Fruit fly (Drosophila melanogaster): ENCODE results near the gene CG13454.

Gene CG13454

dm6 chr3L:15519920-15520319, 3.1 kb upstream of the CG13454 start:
- TF ChIP-seq psq (optimal IDR thresholded peaks at IDR 0.05): no peak
- no peak for TF ChIP-seq h (optimal IDR thresholded peaks at IDR 0.05)
- TF ChIP-seq Sin3A (optimal IDR thresholded peaks at IDR 0.05): no peak
- TF ChIP-seq insv (optimal IDR thresholded peaks at IDR 0.05): no peak
- TF ChIP-seq ttk (optimal IDR thresholded peaks at IDR 0.05): no peak
- TF ChIP-seq Myc (optimal IDR thresholded peaks at IDR 0.05): no peak

dm6 chr3L:15519492-15519891, 2.6 kb upstream of the CG13454 start, which contains the start of gene mex1:
Gene mex1, minus strand, starts transcription at chr3L:15519592.
- TF ChIP-seq h (optimal IDR thresholded peaks at IDR 0.05) (no peak), psq (optimal IDR thresholded peaks at IDR 0.05) (no peak), ttk (optimal IDR thresholded peaks at IDR 0.05) (no peak), insv (optimal IDR thresholded peaks at IDR 0.05) (no peak), Myc (optimal IDR thresholded peaks at IDR 0.05) (no peak), Sin3A (optimal IDR thresholded peaks at IDR 0.05) (no peak)

dm6 chr3L:15518344-15518743, 1.5 kb upstream of the CG13454 start:
- TF ChIP-seq Sin3A (optimal IDR thresholded peaks at IDR 0.05) (no peak), insv (optimal IDR thresholded peaks at IDR 0.05) (no peak), Myc (optimal IDR thresholded peaks at IDR 0.05) (no peak), ttk (optimal IDR thresholded peaks at IDR 0.05) (no peak), h (optimal IDR thresholded peaks at IDR 0.05) (no peak), psq (optimal IDR thresholded peaks at IDR 0.05) (no peak)

- TF ChIP-seq ttk (optimal IDR thresholded peaks at IDR 0.05): no peak
- TF ChIP-seq insv (optimal IDR thresholded peaks at IDR 0.05): no peak
- TF ChIP-seq psq (optimal IDR thresholded peaks at IDR 0.05): no peak
- no peak for TF ChIP-seq h (optimal IDR thresholded peaks at IDR 0.05)
- no peak for TF ChIP-seq Myc (optimal IDR thresholded peaks at IDR 0.05)
- TF ChIP-seq Sin3A (optimal IDR thresholded peaks at IDR 0.05): no peak
Observed at dm6 chr3L:15517508-15517907, 652 bp upstream of the CG13454 start.

dm6 chr3L:15516440-15516839, 416 bp downstream of the CG13454 start:
- TF ChIP-seq h (optimal IDR thresholded peaks at IDR 0.05): no peak
- TF ChIP-seq psq (optimal IDR thresholded peaks at IDR 0.05): no peak
- no peak for TF ChIP-seq ttk (optimal IDR thresholded peaks at IDR 0.05)
- no peak for TF ChIP-seq Myc (optimal IDR thresholded peaks at IDR 0.05)
- no peak for TF ChIP-seq Sin3A (optimal IDR thresholded peaks at IDR 0.05)
- TF ChIP-seq insv (optimal IDR thresholded peaks at IDR 0.05): no peak

dm6 chr3L:15514814-15515495, 1.9 kb downstream of the CG13454 start:
- TF ChIP-seq psq (optimal IDR thresholded peaks at IDR 0.05): no peak

dm6 chr3L:15514405-15514804, 2.5 kb downstream of the CG13454 start:
- TF ChIP-seq psq (optimal IDR thresholded peaks at IDR 0.05): no peak
- no peak for TF ChIP-seq insv (optimal IDR thresholded peaks at IDR 0.05)
- no peak for TF ChIP-seq Myc (optimal IDR thresholded peaks at IDR 0.05)
- TF ChIP-seq h (optimal IDR thresholded peaks at IDR 0.05): no peak
- TF ChIP-seq ttk (optimal IDR thresholded peaks at IDR 0.05): no peak
- TF ChIP-seq Sin3A (optimal IDR thresholded peaks at IDR 0.05): no peak

dm6 chr3L:15513726-15514125, 3.1 kb downstream of the CG13454 start:
- TF ChIP-seq psq (optimal IDR thresholded peaks at IDR 0.05) (no peak), h (optimal IDR thresholded peaks at IDR 0.05) (no peak)

dm6 chr3L:15513264-15513663, 3.6 kb downstream of the CG13454 start:
- no peak for TF ChIP-seq Myc (optimal IDR thresholded peaks at IDR 0.05)

dm6 chr3L:15511688-15512250, 5.1 kb downstream of the CG13454 start:
- TF ChIP-seq psq (optimal IDR thresholded peaks at IDR 0.05): no peak
- no peak for TF ChIP-seq insv (optimal IDR thresholded peaks at IDR 0.05)
- TF ChIP-seq Myc (optimal IDR thresholded peaks at IDR 0.05): no peak
- no peak for TF ChIP-seq h (optimal IDR thresholded peaks at IDR 0.05)
- TF ChIP-seq ttk (optimal IDR thresholded peaks at IDR 0.05): no peak
- TF ChIP-seq Sin3A (optimal IDR thresholded peaks at IDR 0.05): no peak

dm6 chr3L:15510787-15511186, 6.1 kb downstream of the CG13454 start, which contains the start of gene MsrA:
Gene MsrA, plus strand, starts transcription at chr3L:15511052.
- no peak for TF ChIP-seq insv (optimal IDR thresholded peaks at IDR 0.05)
- no peak for TF ChIP-seq Myc (optimal IDR thresholded peaks at IDR 0.05)
- no peak for TF ChIP-seq Sin3A (optimal IDR thresholded peaks at IDR 0.05)
- no peak for TF ChIP-seq ttk (optimal IDR thresholded peaks at IDR 0.05)
- TF ChIP-seq psq (optimal IDR thresholded peaks at IDR 0.05): no peak
- no peak for TF ChIP-seq h (optimal IDR thresholded peaks at IDR 0.05)

- TF ChIP-seq h (optimal IDR thresholded peaks at IDR 0.05): no peak
- no peak for TF ChIP-seq Sin3A (optimal IDR thresholded peaks at IDR 0.05)
- TF ChIP-seq insv (optimal IDR thresholded peaks at IDR 0.05): no peak
- no peak for TF ChIP-seq Myc (optimal IDR thresholded peaks at IDR 0.05)
- TF ChIP-seq psq (optimal IDR thresholded peaks at IDR 0.05): no peak
- TF ChIP-seq ttk (optimal IDR thresholded peaks at IDR 0.05): no peak
Observed at dm6 chr3L:15509398-15509797, 7.5 kb downstream of the CG13454 start, which contains the start of the genes gdl and gdl-ORF39. Gene gdl, plus strand, starts transcription at chr3L:15509445. Gene gdl-ORF39, plus strand, starts transcription at chr3L:15509445.

dm6 chr3L:15508750-15509149, 8.1 kb downstream of the CG13454 start, which contains the start of gene Z600:
Gene Z600, plus strand, starts transcription at chr3L:15509061.
- TF ChIP-seq psq (optimal IDR thresholded peaks at IDR 0.05) (no peak), Sin3A (optimal IDR thresholded peaks at IDR 0.05) (no peak), h (optimal IDR thresholded peaks at IDR 0.05) (no peak), ttk (optimal IDR thresholded peaks at IDR 0.05) (no peak), insv (optimal IDR thresholded peaks at IDR 0.05) (no peak), Myc (optimal IDR thresholded peaks at IDR 0.05) (no peak)
